Worm (Caenorhabditis elegans) whole organism, early embryonic: ENCODE measurements around the gene ZC132.3.

Experiments used
- B0310.2 ChIP-seq: sonication (generic microtip); optimal IDR thresholded peaks from 2 replicates; lab custom pipeline; 2016; ENCODE audit warnings: mild to moderate bottlenecking, missing genetic modification characterization, missing compliant biosample characterization
- ama-1 ChIP-seq: fragments of 150-350 bp; optimal IDR thresholded peaks from 2 replicates; lab custom pipeline; 2014
- ceh-13 ChIP-seq: fragments of 200-800 bp; sonication (Bioruptor generic); optimal IDR thresholded peaks from 2 replicates; lab custom pipeline; 2018; ENCODE audit warnings: mild to moderate bottlenecking, missing genetic modification characterization, missing compliant biosample characterization
- flt-1 ChIP-seq: fragments of 200-800 bp; sonication (Bioruptor generic); IDR thresholded peaks from 2 replicates; pipeline ENCODE4 v1.3.6; 2022; ENCODE audit warnings: missing genetic modification characterization, missing compliant biosample characterization
- pes-1 ChIP-seq: fragments of 200-800 bp; sonication (Bioruptor generic); IDR thresholded peaks from 2 replicates; pipeline ENCODE4 v1.3.6; 2022; ENCODE audit warnings: missing genetic modification reagents, missing genetic modification characterization, missing compliant biosample characterization

- TF ChIP-seq B0310.2 (tag; lab: Kevin White, UChicago) (no peak), ama-1 (no peak), flt-1 (no peak), pes-1 (GFP tag; lab: Robert Waterston, UW) (no peak), ceh-13 (no peak)
Measured at ce11 chrV:4264516-4264915, 35.1 kb downstream of the ZC132.3 start, which contains the start of gene srt-35.
